Fruit fly (Drosophila melanogaster) whole organism, pupa: ENCODE measurements around the gene HDAC3.

Source experiments
- CG10348 ChIP-seq: fragments of 200-800 bp; sonication (Bioruptor generic); IDR thresholded peaks from 2 replicates; pipeline ENCODE4 v1.3.6; 2022; ENCODE audit warnings: missing biosample characterization, missing genetic modification characterization
- CG12605 ChIP-seq: fragments of 200-800 bp; sonication (Bioruptor generic); IDR thresholded peaks from 2 replicates; pipeline ENCODE4 v1.3.6; 2022; ENCODE audit warnings: missing biosample characterization, missing genetic modification characterization
- CG13204 ChIP-seq: fragments of 200-800 bp; sonication (Bioruptor generic); optimal IDR thresholded peaks from 2 replicates; lab custom pipeline; 2018; ENCODE audit warnings: missing biosample characterization, mild to moderate bottlenecking, missing genetic modification characterization, moderate library complexity
- CG14655 ChIP-seq: fragments of 200-800 bp; sonication (Bioruptor generic); optimal IDR thresholded peaks from 3 replicates; lab custom pipeline; 2017; ENCODE audit warnings: mild to moderate bottlenecking, missing biosample characterization, missing genetic modification reagents, missing genetic modification characterization
- CG15710 ChIP-seq: fragments of 200-800 bp; sonication (Bioruptor generic); optimal IDR thresholded peaks from 2 replicates; lab custom pipeline; 2018; ENCODE audit warnings: missing biosample characterization, mild to moderate bottlenecking, missing genetic modification characterization, moderate library complexity
- CG17806 ChIP-seq: fragments of 200-800 bp; sonication (Bioruptor generic); optimal IDR thresholded peaks from 2 replicates; lab custom pipeline; 2018; ENCODE audit warnings: missing biosample characterization, mild to moderate bottlenecking, missing genetic modification characterization, moderate library complexity
- CG32121 ChIP-seq: fragments of 200-800 bp; sonication (Bioruptor generic); IDR thresholded peaks from 2 replicates; pipeline ENCODE4 v1.3.6; 2022; ENCODE audit warnings: missing biosample characterization, missing genetic modification characterization
- CG34367 ChIP-seq: fragments of 200-800 bp; sonication (Bioruptor generic); optimal IDR thresholded peaks from 2 replicates; lab custom pipeline; 2018; ENCODE audit warnings: missing biosample characterization, mild to moderate bottlenecking, missing genetic modification characterization
- CG4496 ChIP-seq: fragments of 200-800 bp; sonication (Bioruptor generic); IDR thresholded peaks from 3 replicates; pipeline ENCODE4 v1.3.6; 2022; ENCODE audit warnings: missing biosample characterization, missing genetic modification characterization
- CG8159 ChIP-seq: fragments of 200-800 bp; sonication (Bioruptor generic); optimal IDR thresholded peaks from 3 replicates; lab custom pipeline; 2018; ENCODE audit warnings: missing biosample characterization, mild to moderate bottlenecking, missing genetic modification characterization, moderate library complexity
- CG8301 ChIP-seq: fragments of 200-800 bp; sonication (Bioruptor generic); optimal IDR thresholded peaks from 2 replicates; lab custom pipeline; 2018; ENCODE audit warnings: missing biosample characterization, mild to moderate bottlenecking, missing genetic modification characterization
- CG9948 ChIP-seq: fragments of 200-800 bp; sonication (Bioruptor generic); optimal IDR thresholded peaks from 2 replicates; lab custom pipeline; 2018; ENCODE audit warnings: missing biosample characterization, mild to moderate bottlenecking, missing genetic modification characterization, moderate library complexity
- D1 ChIP-seq: fragments of 200-800 bp; sonication (Bioruptor generic); optimal IDR thresholded peaks from 2 replicates; lab custom pipeline; 2018; ENCODE audit warnings: missing biosample characterization, mild to moderate bottlenecking, missing genetic modification characterization, moderate library complexity
- EcR ChIP-seq: fragments of 200-800 bp; sonication (Bioruptor generic); optimal IDR thresholded peaks from 3 replicates; lab custom pipeline; 2019; ENCODE audit warnings: missing biosample characterization, missing genetic modification characterization, mild to moderate bottlenecking, moderate library complexity, missing genetic modification reagents
- Ets98B ChIP-seq: fragments of 200-800 bp; sonication (Bioruptor generic); IDR thresholded peaks from 2 replicates; pipeline ENCODE4 v1.3.6; 2022; ENCODE audit warnings: missing biosample characterization, missing genetic modification characterization
- Pif1A ChIP-seq: fragments of 200-800 bp; sonication (Bioruptor generic); optimal IDR thresholded peaks from 3 replicates; lab custom pipeline; 2016; ENCODE audit warnings: missing biosample characterization, missing genetic modification characterization
- Pif1B ChIP-seq: fragments of 200-800 bp; sonication (Bioruptor generic); optimal IDR thresholded peaks from 3 replicates; lab custom pipeline; 2016; ENCODE audit warnings: missing biosample characterization, missing genetic modification characterization
- Snoo ChIP-seq: fragments of 200-800 bp; sonication (Bioruptor generic); optimal IDR thresholded peaks from 3 replicates; lab custom pipeline; 2017; ENCODE audit warnings: missing biosample characterization, mild to moderate bottlenecking, missing genetic modification characterization, inconsistent platforms
- fd96Ca ChIP-seq: fragments of 200-800 bp; sonication (Bioruptor generic); IDR thresholded peaks from 3 replicates; pipeline ENCODE4 v1.3.6; 2022; ENCODE audit warnings: missing biosample characterization, missing genetic modification characterization
- gl ChIP-seq: fragments of 200-800 bp; sonication (Bioruptor generic); optimal IDR thresholded peaks from 2 replicates; lab custom pipeline; 2018; ENCODE audit warnings: missing biosample characterization, mild to moderate bottlenecking, missing genetic modification characterization
- rn ChIP-seq: fragments of 200-800 bp; sonication (Bioruptor generic); IDR thresholded peaks from 2 replicates; pipeline ENCODE4 v1.3.6; 2022; ENCODE audit warnings: missing biosample characterization, missing genetic modification characterization

HDAC3 gene

DNA sequence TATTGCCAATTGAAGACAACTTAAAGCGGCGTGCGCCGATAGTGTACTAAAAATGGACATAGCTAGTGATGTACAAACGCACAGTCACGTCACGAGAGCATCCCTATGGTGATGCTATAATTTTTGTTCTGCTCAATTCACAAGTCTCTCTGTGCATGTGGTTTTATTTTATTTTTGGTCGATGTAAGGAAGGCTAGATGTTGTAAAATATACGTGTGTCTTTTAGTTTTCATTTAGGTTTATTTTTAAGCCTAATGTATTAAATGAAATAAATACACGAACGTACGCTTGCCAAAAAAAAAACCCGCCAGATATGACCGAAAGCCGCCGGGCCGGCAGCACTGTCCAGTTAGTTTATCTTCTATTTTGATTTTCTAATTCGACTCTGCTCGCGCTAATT, at the start of gene HDAC3, which contains the start of the genes CG45100 and Hcs:
HDAC3 (minus strand) TSS at position 50 of the 400 bp plus-strand sequence.
CG45100 (minus strand) TSS at position 50 of the 400 bp plus-strand sequence.
Hcs (plus strand) TSS at position 349 of the 400 bp plus-strand sequence.
- TF ChIP-seq CG8159: no peak
- no peak for TF ChIP-seq EcR (GFP tag; lab: Kevin White, UChicago)
- TF ChIP-seq CG17806 (tag; lab: Kevin White, UChicago): no peak
- TF ChIP-seq gl (tag; lab: Kevin White, UChicago): no peak
- TF ChIP-seq CG15710 (tag; lab: Kevin White, UChicago): peak; percentile 19
- 0 out of 3 replicates have a peak, but pooled peaks have one; percentile 15 for TF ChIP-seq fd96Ca

dm6 chr3R:5523070-5523637, 48.8 kb upstream of the HDAC3 start, which contains the start of the genes CG43845 and Nmdar1:
Gene CG43845, minus strand, starts transcription at chr3R:5523120.
Gene Nmdar1, minus strand, starts transcription at chr3R:5523328.
- TF ChIP-seq CG12605 (peak; percentile 95), Pif1B (no peak), CG4496 (peak; percentile 29; the same call in 1 of the 3 replicates), Snoo (tag; lab: Kevin White, UChicago) (no peak), CG13204 (no peak)

DNA sequence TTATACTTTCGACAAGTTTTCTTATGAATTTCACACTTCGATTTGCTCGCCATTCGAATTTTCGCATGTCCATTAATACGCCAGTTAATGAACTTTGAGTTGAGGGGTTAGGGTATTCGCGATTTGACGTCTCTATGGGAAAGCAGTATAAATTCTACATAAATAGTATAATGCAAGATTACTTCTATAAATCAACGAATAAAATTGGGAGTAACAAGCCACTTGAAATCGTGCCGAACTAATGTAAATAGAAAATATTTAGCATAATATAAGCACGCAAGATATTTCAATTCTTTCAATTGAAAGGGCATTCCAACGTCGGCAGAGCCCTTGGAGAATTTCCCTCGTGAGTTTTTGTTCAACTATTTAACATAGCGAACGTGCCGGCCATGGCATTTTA, 46.2 kb upstream of the HDAC3 start:
- TF ChIP-seq CG4496 (0 out of 3 replicates have a peak, but pooled peaks have one; percentile 20), EcR (GFP tag; lab: Kevin White, UChicago) (no peak), CG34367 (no peak)

dm6 chr3R:5519789-5520188, 45.4 kb upstream of the HDAC3 start:
- TF ChIP-seq CG13204 (peak; percentile 51), Pif1A (GFP tag; lab: Kevin White, UChicago) (no peak)

dm6 chr3R:5518627-5519026, 44.2 kb upstream of the HDAC3 start:
- TF ChIP-seq CG4496: peak; percentile 64; the same call in 1 of the 3 replicates
- TF ChIP-seq gl (tag; lab: Kevin White, UChicago): peak; percentile 10
- peak; percentile 61 for TF ChIP-seq CG8301 (tag; lab: Kevin White, UChicago)
- peak; percentile 74 for TF ChIP-seq CG14655 (GFP tag; lab: Kevin White, UChicago)
- peak; percentile 58 for TF ChIP-seq CG9948 (tag; lab: Kevin White, UChicago)
- peak; percentile 57; the same call in 1 of the 2 replicates for TF ChIP-seq CG32121 (GFP tag; lab: Robert Waterston, UW)
- TF ChIP-seq CG15710 (tag; lab: Kevin White, UChicago): peak; percentile 52
- TF ChIP-seq Ets98B (GFP tag; lab: Robert Waterston, UW): peak; percentile 72
- no peak for TF ChIP-seq CG12605
- TF ChIP-seq D1: peak; percentile 1
- no peak for TF ChIP-seq EcR (GFP tag; lab: Kevin White, UChicago)
- TF ChIP-seq Snoo (tag; lab: Kevin White, UChicago): peak; percentile 75
- no peak for TF ChIP-seq rn (GFP tag; lab: Robert Waterston, UW)
- TF ChIP-seq CG13204: peak; percentile 47
- TF ChIP-seq CG34367: peak; percentile 34
- TF ChIP-seq CG10348: no peak
- TF ChIP-seq Pif1B: peak; percentile 61
- TF ChIP-seq Pif1A (GFP tag; lab: Kevin White, UChicago): peak; percentile 73
- TF ChIP-seq CG8159: peak; percentile 65
- peak; percentile 71; the same call in 2 of the 3 replicates for TF ChIP-seq fd96Ca
- peak; percentile 60 for TF ChIP-seq CG17806 (tag; lab: Kevin White, UChicago)

- no peak for TF ChIP-seq CG15710 (tag; lab: Kevin White, UChicago)
- TF ChIP-seq EcR (GFP tag; lab: Kevin White, UChicago): peak; percentile 76
Measured at dm6 chr3R:5517876-5518211, 43.4 kb upstream of the HDAC3 start.

- TF ChIP-seq CG13204 (peak; percentile 94), Pif1A (GFP tag; lab: Kevin White, UChicago) (no peak), EcR (GFP tag; lab: Kevin White, UChicago) (peak; percentile 7), CG8159 (no peak), Snoo (tag; lab: Kevin White, UChicago) (no peak), CG4496 (peak; percentile 49; the same call in 2 of the 3 replicates), fd96Ca (peak; percentile 32; the same call in 1 of the 3 replicates), Ets98B (GFP tag; lab: Robert Waterston, UW) (peak; percentile 28; the same call in 1 of the 2 replicates), CG32121 (GFP tag; lab: Robert Waterston, UW) (peak; percentile 44; the same call in 1 of the 2 replicates)
Measured at dm6 chr3R:5517002-5517875, 42.8 kb upstream of the HDAC3 start, which contains the start of gene Itpr. Gene Itpr, plus strand, starts transcription at chr3R:5517117.
